Fruit fly (Drosophila melanogaster) whole organism, embryonic: ENCODE measurements around the gene PNKP.

Experiments used
- Aef1 ChIP-seq: fragments of 200-800 bp; sonication (Bioruptor generic); IDR thresholded peaks from 3 replicates; pipeline ENCODE4 v1.3.6; 2022; ENCODE audit warnings: missing biosample characterization, missing genetic modification characterization
- CG10147 ChIP-seq: fragments of 200-800 bp; sonication (Bioruptor generic); optimal IDR thresholded peaks from 2 replicates; lab custom pipeline; 2019; ENCODE audit warnings: missing biosample characterization, mild to moderate bottlenecking, missing genetic modification characterization, moderate library complexity
- CG10959 ChIP-seq: fragments of 200-800 bp; sonication (Bioruptor generic); IDR thresholded peaks from 2 replicates; pipeline ENCODE4 v1.3.6; 2022; ENCODE audit warnings: missing biosample characterization, missing genetic modification characterization
- CG11398 ChIP-seq: fragments of 200-800 bp; sonication (Bioruptor generic); optimal IDR thresholded peaks from 2 replicates; lab custom pipeline; 2016; ENCODE audit warnings: missing biosample characterization, missing genetic modification characterization
- CG11560 ChIP-seq: fragments of 200-800 bp; sonication (Bioruptor generic); IDR thresholded peaks from 3 replicates; pipeline ENCODE4 v1.3.6; 2022; ENCODE audit warnings: missing biosample characterization, missing genetic modification characterization
- CG13894 ChIP-seq: fragments of 200-800 bp; sonication (Bioruptor generic); optimal IDR thresholded peaks from 3 replicates; lab custom pipeline; 2018; ENCODE audit warnings: missing biosample characterization, mild to moderate bottlenecking, missing genetic modification characterization, moderate library complexity
- CG14441 ChIP-seq: fragments of 200-800 bp; sonication (Bioruptor generic); IDR thresholded peaks from 2 replicates; pipeline ENCODE4 v1.3.6; 2022; ENCODE audit warnings: missing biosample characterization, missing genetic modification characterization
- CG15011 ChIP-seq: fragments of 200-800 bp; sonication (Bioruptor generic); optimal IDR thresholded peaks from 3 replicates; lab custom pipeline; 2018; ENCODE audit warnings: missing biosample characterization, mild to moderate bottlenecking, missing genetic modification characterization
- CG18011 ChIP-seq: fragments of 200-800 bp; sonication (Bioruptor generic); optimal IDR thresholded peaks from 2 replicates; lab custom pipeline; 2017; ENCODE audit warnings: missing biosample characterization, missing genetic modification characterization, mild to moderate bottlenecking, moderate library complexity, missing genotype
- CG2875 ChIP-seq: fragments of 200-800 bp; sonication (Bioruptor generic); optimal IDR thresholded peaks from 2 replicates; lab custom pipeline; 2017; ENCODE audit warnings: missing biosample characterization, mild to moderate bottlenecking, missing genetic modification characterization, missing genetic modification reagents
- CG2889 ChIP-seq: fragments of 200-800 bp; sonication (Bioruptor generic); IDR thresholded peaks from 3 replicates; pipeline ENCODE4 v1.3.6; 2022; ENCODE audit warnings: missing biosample characterization, missing genetic modification characterization
- CG32532 ChIP-seq: fragments of 200-800 bp; sonication (Bioruptor generic); IDR thresholded peaks from 2 replicates; pipeline ENCODE4 v1.3.6; 2022; ENCODE audit warnings: missing biosample characterization, missing genetic modification characterization
- CG34224 ChIP-seq: fragments of 200-800 bp; sonication (Bioruptor generic); IDR thresholded peaks from 3 replicates; pipeline ENCODE4 v1.3.6; 2022; ENCODE audit warnings: missing biosample characterization, missing genetic modification characterization; ENCODE audit not compliant: partially characterized antibody
- CG3847 ChIP-seq: fragments of 200-800 bp; sonication (Bioruptor generic); IDR thresholded peaks from 2 replicates; pipeline ENCODE4 v1.3.6; 2022; ENCODE audit warnings: missing biosample characterization, missing genetic modification characterization
- CG6813 ChIP-seq: fragments of 200-800 bp; sonication (Bioruptor generic); optimal IDR thresholded peaks from 2 replicates; lab custom pipeline; 2017; ENCODE audit warnings: missing biosample characterization, missing genetic modification characterization, mild to moderate bottlenecking, moderate library complexity, missing genetic modification reagents
- CG7556 ChIP-seq: fragments of 200-800 bp; sonication (Bioruptor generic); optimal IDR thresholded peaks from 2 replicates; lab custom pipeline; 2017; ENCODE audit warnings: missing biosample characterization, mild to moderate bottlenecking, missing genetic modification characterization
- CG8359 ChIP-seq: fragments of 200-800 bp; sonication (Bioruptor generic); optimal IDR thresholded peaks from 2 replicates; lab custom pipeline; 2017; ENCODE audit warnings: missing biosample characterization, mild to moderate bottlenecking, missing genetic modification characterization, borderline replicate concordance
- Dek ChIP-seq: fragments of 200-800 bp; sonication (Bioruptor generic); optimal IDR thresholded peaks from 3 replicates; lab custom pipeline; 2019; ENCODE audit warnings: missing biosample characterization, mild to moderate bottlenecking, missing genetic modification characterization, moderate library complexity
- Gsc ChIP-seq: fragments of 200-800 bp; sonication (Bioruptor generic); IDR thresholded peaks from 2 replicates; pipeline ENCODE4 v1.3.6; 2022; ENCODE audit warnings: missing biosample characterization, missing genetic modification characterization
- HLH4C ChIP-seq: fragments of 200-800 bp; sonication (Bioruptor generic); IDR thresholded peaks from 3 replicates; pipeline ENCODE4 v1.3.6; 2022; ENCODE audit warnings: missing biosample characterization, missing genetic modification characterization; ENCODE audit not compliant: partially characterized antibody
- Hr39 ChIP-seq: fragments of >200 bp; optimal IDR thresholded peaks from 2 replicates; lab custom pipeline; 2017
- Hr51 ChIP-seq, 2 experiments: fragments of 200-800 bp; sonication (Bioruptor generic); optimal IDR thresholded peaks; 2 replicates in 1 of 2; 3 replicates in 1 of 2; lab custom pipeline; 2016 to 2018; ENCODE audit warnings: missing biosample characterization in 2 of 2, missing genetic modification characterization in 2 of 2, mild to moderate bottlenecking in 1 of 2, moderate library complexity in 1 of 2
- Hr78 ChIP-seq, 2 experiments: fragments of 200-800 bp in 1 of 2; fragments of >200 bp in 1 of 2; sonication (Bioruptor generic) in 1 of 2; optimal IDR thresholded peaks; 2 replicates each; lab custom pipeline; 2017 to 2019; ENCODE audit warnings: missing biosample characterization in 2 of 2, missing genetic modification characterization in 2 of 2, mild to moderate bottlenecking in 1 of 2, moderate library complexity in 1 of 2
- Mad ChIP-seq: fragments of 200-800 bp; sonication (Bioruptor generic); optimal IDR thresholded peaks from 2 replicates; lab custom pipeline; 2016; ENCODE audit warnings: missing biosample characterization, missing genetic modification characterization
- Myb ChIP-seq: fragments of 200-800 bp; sonication (Bioruptor generic); optimal IDR thresholded peaks from 2 replicates; lab custom pipeline; 2016; ENCODE audit warnings: missing biosample characterization, missing genetic modification characterization
- Nf-YC ChIP-seq: fragments of 200-800 bp; optimal IDR thresholded peaks from 3 replicates; lab custom pipeline; 2019; ENCODE audit warnings: missing biosample characterization, mild to moderate bottlenecking, missing genetic modification characterization, moderate library complexity
- Opbp ChIP-seq: fragments of 200-800 bp; sonication (Bioruptor generic); IDR thresholded peaks from 3 replicates; pipeline ENCODE4 v1.3.6; 2022; ENCODE audit warnings: missing biosample characterization, missing genetic modification characterization; ENCODE audit not compliant: partially characterized antibody
- Poxn ChIP-seq: fragments of 200-800 bp; sonication (Bioruptor generic); IDR thresholded peaks from 2 replicates; pipeline ENCODE4 v1.3.6; 2022; ENCODE audit warnings: missing biosample characterization, missing genetic modification characterization
- Ravus ChIP-seq: fragments of 200-800 bp; sonication (Bioruptor generic); IDR thresholded peaks from 2 replicates; pipeline ENCODE4 v1.3.6; 2022; ENCODE audit warnings: missing biosample characterization, missing genetic modification characterization
- Stat92E ChIP-seq, 3 experiments: fragments of >200 bp in 2 of 3; fragments of 200-800 bp in 1 of 3; sonication (Bioruptor generic) in 1 of 3; optimal IDR thresholded peaks; 2 replicates each; lab custom pipeline; 2017 to 2019; ENCODE audit warnings: missing biosample characterization in 3 of 3, missing genetic modification characterization in 3 of 3, mild to moderate bottlenecking in 1 of 3, moderate library complexity in 1 of 3
- Trl ChIP-seq, 3 experiments: fragments of >200 bp in 2 of 3; fragments of 200-800 bp in 1 of 3; sonication (Bioruptor generic) in 1 of 3; optimal IDR thresholded peaks; 2 replicates in 1 of 3; 3 replicates in 2 of 3; lab custom pipeline; 2016 to 2017; ENCODE audit warnings: missing biosample characterization in 1 of 3, missing genetic modification characterization in 1 of 3
- ase ChIP-seq: fragments of 200-800 bp; sonication (Bioruptor generic); IDR thresholded peaks from 3 replicates; pipeline ENCODE4 v1.3.6; 2022; ENCODE audit warnings: missing biosample characterization, missing genetic modification characterization
- bigmax ChIP-seq: fragments of 200-800 bp; sonication (Bioruptor generic); optimal IDR thresholded peaks from 2 replicates; lab custom pipeline; 2018; ENCODE audit warnings: missing biosample characterization, mild to moderate bottlenecking, missing genetic modification characterization
- bowl ChIP-seq: fragments of 200-800 bp; sonication (Bioruptor generic); IDR thresholded peaks from 2 replicates; pipeline ENCODE4 v1.3.6; 2022; ENCODE audit warnings: missing biosample characterization, missing genetic modification characterization
- corto ChIP-seq: fragments of 200-800 bp; sonication (Bioruptor generic); optimal IDR thresholded peaks from 2 replicates; lab custom pipeline; 2016; ENCODE audit warnings: missing biosample characterization, mild to moderate bottlenecking, missing genetic modification characterization, moderate library complexity
- danr ChIP-seq: fragments of 200-800 bp; sonication (Bioruptor generic); IDR thresholded peaks from 2 replicates; pipeline ENCODE4 v1.3.6; 2022; ENCODE audit warnings: missing biosample characterization, missing genetic modification characterization
- eyg ChIP-seq: fragments of 200-800 bp; sonication (Bioruptor generic); optimal IDR thresholded peaks from 3 replicates; lab custom pipeline; 2016; ENCODE audit warnings: missing biosample characterization, missing genetic modification characterization
- ftz-f1 ChIP-seq: fragments of 200-800 bp; sonication (Bioruptor generic); optimal IDR thresholded peaks from 2 replicates; lab custom pipeline; 2016; ENCODE audit warnings: missing biosample characterization, missing genetic modification characterization
- gem ChIP-seq: fragments of 200-800 bp; sonication (Bioruptor generic); optimal IDR thresholded peaks from 2 replicates; lab custom pipeline; 2019; ENCODE audit warnings: missing biosample characterization, mild to moderate bottlenecking, missing genetic modification characterization, moderate library complexity
- gfzf ChIP-seq: fragments of 200-800 bp; sonication (Bioruptor generic); optimal IDR thresholded peaks from 2 replicates; lab custom pipeline; 2016; ENCODE audit warnings: missing biosample characterization, mild to moderate bottlenecking, missing genetic modification characterization, moderate library complexity
- jing ChIP-seq: fragments of 200-800 bp; sonication (Bioruptor generic); optimal IDR thresholded peaks from 2 replicates; lab custom pipeline; 2018; ENCODE audit warnings: missing biosample characterization, mild to moderate bottlenecking, missing genetic modification characterization
- klu ChIP-seq: fragments of 200-800 bp; sonication (Bioruptor generic); IDR thresholded peaks from 2 replicates; pipeline ENCODE4 v1.3.6; 2022; ENCODE audit warnings: missing biosample characterization, missing genetic modification characterization
- pan ChIP-seq, 4 experiments: fragments of >200 bp in 3 of 4; fragments of 200-800 bp in 1 of 4; sonication (Bioruptor generic) in 1 of 4; optimal IDR thresholded peaks in 3 of 4; IDR thresholded peaks in 1 of 4; 2 replicates each; pipeline versions ENCODE4 v1.3.6 to Lab custom; 2017 to 2022; ENCODE audit warnings: missing biosample characterization in 2 of 4, missing genetic modification characterization in 2 of 4, mixed read lengths in 1 of 4
- pho ChIP-seq: fragments of 200-800 bp; sonication (Bioruptor generic); optimal IDR thresholded peaks from 2 replicates; lab custom pipeline; 2016; ENCODE audit warnings: missing biosample characterization, missing genetic modification characterization
- pnt ChIP-seq: fragments of 200-800 bp; sonication (Bioruptor generic); optimal IDR thresholded peaks from 3 replicates; lab custom pipeline; 2016; ENCODE audit warnings: missing biosample characterization, missing genetic modification characterization
- pzg ChIP-seq: fragments of 200-800 bp; sonication (Bioruptor generic); optimal IDR thresholded peaks from 3 replicates; lab custom pipeline; 2018; ENCODE audit warnings: missing biosample characterization, mild to moderate bottlenecking, missing genetic modification characterization, moderate library complexity
- slou ChIP-seq: fragments of 200-800 bp; sonication (Bioruptor generic); optimal IDR thresholded peaks from 3 replicates; lab custom pipeline; 2016; ENCODE audit warnings: missing biosample characterization, missing genetic modification characterization
- stwl ChIP-seq: fragments of 200-800 bp; sonication (Bioruptor generic); optimal IDR thresholded peaks from 3 replicates; lab custom pipeline; 2018; ENCODE audit warnings: missing biosample characterization, mild to moderate bottlenecking, missing genetic modification characterization, moderate library complexity
- wdn ChIP-seq: fragments of 200-800 bp; sonication (Bioruptor generic); IDR thresholded peaks from 2 replicates; pipeline ENCODE4 v1.3.6; 2022; ENCODE audit warnings: missing biosample characterization, missing genetic modification characterization

PNKP gene

dm6 chr3R:8340675-8341275, 2.5 kb downstream of the PNKP start, which contains the start of the genes COX7A and Arl2 (continued):
- TF ChIP-seq CG2875 (GFP tag; lab: Kevin White, UChicago), result no peak
- TF ChIP-seq CG8359 (GFP tag; lab: Kevin White, UChicago), result no peak
- no peak for TF ChIP-seq bowl (GFP tag; lab: Robert Waterston, UW)
- no peak for TF ChIP-seq danr (GFP tag; lab: Robert Waterston, UW)
- TF ChIP-seq Hr39 (lab: Kevin White, UChicago), result no peak
- no peak for TF ChIP-seq Mad
- peak; percentile 90 for TF ChIP-seq HLH4C
- no peak for TF ChIP-seq Aef1 (GFP tag; lab: Robert Waterston, UW)
- no peak for TF ChIP-seq CG10959 (GFP tag; lab: Robert Waterston, UW)
- peak; percentile 98 for TF ChIP-seq Opbp (GFP tag; lab: Robert Waterston, UW)
- TF ChIP-seq pnt (GFP tag; lab: Kevin White, UChicago), result no peak
- no peak for TF ChIP-seq pan (optimal IDR thresholded peaks at IDR 0.05; lab: Kevin White, UChicago)
- no peak for TF ChIP-seq pan (GFP tag; optimal IDR thresholded peaks at IDR 0.05 in 1 of 2, IDR thresholded peaks at IDR 0.05 in 1 of 2)
- no peak for TF ChIP-seq CG3847 (GFP tag; lab: Robert Waterston, UW)
- no peak for TF ChIP-seq ase (GFP tag; lab: Robert Waterston, UW)
- no peak for TF ChIP-seq ftz-f1 (GFP tag; lab: Kevin White, UChicago)
- no peak for TF ChIP-seq CG6813 (GFP tag; lab: Kevin White, UChicago)
- no peak for TF ChIP-seq CG18011
- TF ChIP-seq Dek (tag; lab: Kevin White, UChicago), result no peak
- peak; percentile 82 for TF ChIP-seq pzg (GFP tag; lab: Kevin White, UChicago)
- no peak for TF ChIP-seq wdn (GFP tag; lab: Robert Waterston, UW)
- TF ChIP-seq bigmax (GFP tag; lab: Kevin White, UChicago), result peak; percentile 26
- no peak for TF ChIP-seq slou
- no peak for TF ChIP-seq corto (GFP tag; lab: Kevin White, UChicago)
- no peak for TF ChIP-seq CG2889 (GFP tag; lab: Robert Waterston, UW)
- no peak for TF ChIP-seq CG11560
- peak; percentile 27 for TF ChIP-seq CG10147 (GFP tag; lab: Kevin White, UChicago)
- peak; percentile 97 for TF ChIP-seq CG34224 (GFP tag; lab: Robert Waterston, UW)
- TF ChIP-seq CG7556 (GFP tag; lab: Kevin White, UChicago), result no peak
- TF ChIP-seq CG15011 (GFP tag; lab: Kevin White, UChicago), result no peak
- no peak for TF ChIP-seq Ravus (GFP tag; lab: Robert Waterston, UW)
- TF ChIP-seq Hr51 (GFP tag; optimal IDR thresholded peaks at IDR 0.05; lab: Kevin White, UChicago), result no peak
- no peak for TF ChIP-seq CG13894
- TF ChIP-seq klu (GFP tag; lab: Robert Waterston, UW), result no peak
- no peak for TF ChIP-seq CG14441 (GFP tag; lab: Robert Waterston, UW)
- TF ChIP-seq pho (GFP tag; lab: Kevin White, UChicago), result no peak
- TF ChIP-seq gem, result no peak
- peak; percentile 47; the same call in 1 of the 2 replicates for TF ChIP-seq CG32532 (GFP tag; lab: Robert Waterston, UW)
- peak; percentile 61 for TF ChIP-seq stwl
- no peak for TF ChIP-seq CG11398
- no peak for TF ChIP-seq Trl (optimal IDR thresholded peaks at IDR 0.05; lab: Kevin White, UChicago)
- no peak for TF ChIP-seq Trl (GFP tag; optimal IDR thresholded peaks at IDR 0.05; lab: Kevin White, UChicago)
- TF ChIP-seq Myb (GFP tag; lab: Kevin White, UChicago), result peak; percentile 1
- TF ChIP-seq Gsc (GFP tag; lab: Robert Waterston, UW), result no peak
- TF ChIP-seq gfzf (GFP tag; lab: Kevin White, UChicago), result peak; percentile 42
- TF ChIP-seq Nf-YC, result peak; percentile 34
- TF ChIP-seq Hr78 (GFP tag; optimal IDR thresholded peaks at IDR 0.05; lab: Kevin White, UChicago), result no peak
- TF ChIP-seq eyg (GFP tag; lab: Kevin White, UChicago), result no peak
- no peak for TF ChIP-seq jing (GFP tag; lab: Kevin White, UChicago)
- TF ChIP-seq Poxn (GFP tag; lab: Robert Waterston, UW), result no peak
- no peak for TF ChIP-seq Stat92E (GFP tag; optimal IDR thresholded peaks at IDR 0.05; lab: Kevin White, UChicago)
